Fruit fly (Drosophila melanogaster) whole organism, embryonic: ENCODE data around the gene Vlet.

Experiments used
- ATbp ChIP-seq: fragments of 200-800 bp; sonication (Bioruptor generic); optimal IDR thresholded peaks from 2 replicates; lab custom pipeline; 2017; ENCODE audit warnings: missing biosample characterization, mild to moderate bottlenecking, missing genetic modification characterization, missing genetic modification reagents
- Atf3 ChIP-seq: fragments of 200-800 bp; sonication (Bioruptor generic); optimal IDR thresholded peaks from 3 replicates; lab custom pipeline; 2016; ENCODE audit warnings: missing biosample characterization, missing genetic modification characterization
- Atf6 ChIP-seq: fragments of 200-800 bp; sonication (Bioruptor generic); IDR thresholded peaks from 2 replicates; pipeline ENCODE4 v1.3.6; 2022; ENCODE audit warnings: missing biosample characterization, missing genetic modification characterization
- C15 ChIP-seq: fragments of 200-800 bp; sonication (Bioruptor generic); IDR thresholded peaks from 3 replicates; pipeline ENCODE4 v1.3.6; 2022; ENCODE audit warnings: missing biosample characterization, missing genetic modification characterization
- CG10565 ChIP-seq: fragments of 200-800 bp; sonication (Bioruptor generic); optimal IDR thresholded peaks from 3 replicates; lab custom pipeline; 2016; ENCODE audit warnings: missing biosample characterization, mild to moderate bottlenecking, missing genetic modification characterization
- CG11696 ChIP-seq: fragments of 200-800 bp; sonication (Bioruptor generic); IDR thresholded peaks from 2 replicates; pipeline ENCODE4 v1.3.6; 2022; ENCODE audit warnings: missing biosample characterization, missing genetic modification characterization
- CG12071 ChIP-seq: fragments of 200-800 bp; sonication (Bioruptor generic); optimal IDR thresholded peaks from 3 replicates; lab custom pipeline; 2018; ENCODE audit warnings: missing biosample characterization, mild to moderate bottlenecking, missing genetic modification characterization
- CG12219 ChIP-seq: fragments of 200-800 bp; sonication (Bioruptor generic); optimal IDR thresholded peaks from 3 replicates; lab custom pipeline; 2018; ENCODE audit warnings: missing biosample characterization, mild to moderate bottlenecking, missing genetic modification characterization
- CG13296 ChIP-seq: fragments of 200-800 bp; sonication (Bioruptor generic); optimal IDR thresholded peaks from 3 replicates; lab custom pipeline; 2018; ENCODE audit warnings: missing biosample characterization, mild to moderate bottlenecking, missing genetic modification characterization
- CG13775 ChIP-seq: fragments of 200-800 bp; sonication (Bioruptor generic); optimal IDR thresholded peaks from 3 replicates; lab custom pipeline; 2017; ENCODE audit warnings: missing biosample characterization, mild to moderate bottlenecking, missing genetic modification characterization
- CG14965 ChIP-seq: fragments of 200-800 bp; sonication (Bioruptor generic); optimal IDR thresholded peaks from 2 replicates; lab custom pipeline; 2016; ENCODE audit warnings: missing biosample characterization, missing genetic modification characterization, borderline replicate concordance
- CG15514 ChIP-seq: fragments of 200-800 bp; sonication (Bioruptor generic); optimal IDR thresholded peaks from 3 replicates; lab custom pipeline; 2017; ENCODE audit warnings: missing biosample characterization, missing genetic modification characterization, mild to moderate bottlenecking, moderate library complexity, missing genetic modification reagents
- CG17328 ChIP-seq: fragments of 200-800 bp; sonication (Bioruptor generic); IDR thresholded peaks from 2 replicates; pipeline ENCODE4 v1.3.6; 2022; ENCODE audit warnings: missing biosample characterization, missing genetic modification characterization
- CG1832 ChIP-seq: fragments of 200-800 bp; sonication (Bioruptor generic); optimal IDR thresholded peaks from 2 replicates; lab custom pipeline; 2017; ENCODE audit warnings: missing biosample characterization, mild to moderate bottlenecking, missing genetic modification characterization, inconsistent platforms
- CG2120 ChIP-seq: fragments of 200-800 bp; sonication (Bioruptor generic); optimal IDR thresholded peaks from 3 replicates; lab custom pipeline; 2016; ENCODE audit warnings: missing biosample characterization, missing genetic modification characterization
- CG2875 ChIP-seq: fragments of 200-800 bp; sonication (Bioruptor generic); optimal IDR thresholded peaks from 2 replicates; lab custom pipeline; 2017; ENCODE audit warnings: missing biosample characterization, mild to moderate bottlenecking, missing genetic modification characterization, missing genetic modification reagents
- CG30403 ChIP-seq: fragments of 200-800 bp; sonication (Bioruptor generic); optimal IDR thresholded peaks from 3 replicates; lab custom pipeline; 2016; ENCODE audit warnings: missing biosample characterization, missing genetic modification characterization
- CG34376 ChIP-seq: fragments of 200-800 bp; sonication (Bioruptor generic); optimal IDR thresholded peaks from 2 replicates; lab custom pipeline; 2018; ENCODE audit warnings: missing biosample characterization, mild to moderate bottlenecking, missing genetic modification characterization
- CG6175 ChIP-seq: fragments of 200-800 bp; sonication (Bioruptor generic); IDR thresholded peaks from 3 replicates; pipeline ENCODE4 v1.3.6; 2022; ENCODE audit warnings: missing biosample characterization, missing genetic modification characterization
- CG7372 ChIP-seq: fragments of 200-800 bp; sonication (Bioruptor generic); IDR thresholded peaks from 2 replicates; pipeline ENCODE4 v1.3.6; 2022; ENCODE audit warnings: missing biosample characterization, missing genetic modification characterization
- CG8478 ChIP-seq: fragments of >200 bp; optimal IDR thresholded peaks from 2 replicates; lab custom pipeline; 2018
- CG9876 ChIP-seq: fragments of 200-800 bp; sonication (Bioruptor generic); optimal IDR thresholded peaks from 2 replicates; lab custom pipeline; 2016; ENCODE audit warnings: missing biosample characterization, missing genetic modification characterization
- CG9932 ChIP-seq: fragments of 200-800 bp; sonication (Bioruptor generic); IDR thresholded peaks from 2 replicates; pipeline ENCODE4 v1.3.6; 2022; ENCODE audit warnings: missing biosample characterization, missing genetic modification characterization
- Chrac-16 ChIP-seq: fragments of 200-800 bp; sonication (Bioruptor generic); optimal IDR thresholded peaks from 3 replicates; lab custom pipeline; 2016; ENCODE audit warnings: missing biosample characterization, missing genetic modification characterization
- CkIIα-i1 ChIP-seq: fragments of 200-800 bp; sonication (Bioruptor generic); IDR thresholded peaks from 2 replicates; pipeline ENCODE4 v1.3.6; 2022; ENCODE audit warnings: missing biosample characterization, missing genetic modification characterization
- D19B ChIP-seq: fragments of 200-800 bp; sonication (Bioruptor generic); optimal IDR thresholded peaks from 2 replicates; lab custom pipeline; 2017; ENCODE audit warnings: missing biosample characterization, mild to moderate bottlenecking, missing genetic modification characterization
- Dref ChIP-seq: fragments of 200-800 bp; sonication (Bioruptor generic); IDR thresholded peaks from 2 replicates; pipeline ENCODE4 v1.3.6; 2022; ENCODE audit warnings: missing biosample characterization, missing genetic modification characterization
- ERR ChIP-seq: fragments of 200-800 bp; sonication (Bioruptor generic); optimal IDR thresholded peaks from 2 replicates; lab custom pipeline; 2016; ENCODE audit warnings: missing biosample characterization, missing genetic modification characterization
- GATAe ChIP-seq: fragments of 200-800 bp; sonication (Bioruptor generic); conservative IDR thresholded peaks from 2 replicates; pipeline ENCODE4 v1.3.6; 2022; ENCODE audit warnings: missing biosample characterization, missing genetic modification characterization
- HLH3B ChIP-seq: fragments of 200-800 bp; sonication (Bioruptor generic); IDR thresholded peaks from 2 replicates; pipeline ENCODE4 v1.3.6; 2022; ENCODE audit warnings: missing biosample characterization, missing genetic modification characterization
- HmgZ ChIP-seq: fragments of 200-800 bp; sonication (Bioruptor generic); optimal IDR thresholded peaks from 2 replicates; lab custom pipeline; 2018; ENCODE audit warnings: missing biosample characterization, mild to moderate bottlenecking, missing genetic modification characterization
- Max ChIP-seq: fragments of 200-800 bp; sonication (Bioruptor generic); optimal IDR thresholded peaks from 2 replicates; lab custom pipeline; 2016; ENCODE audit warnings: missing biosample characterization, mild to moderate bottlenecking, missing genetic modification characterization
- NfI ChIP-seq: fragments of 200-800 bp; sonication (Bioruptor generic); optimal IDR thresholded peaks from 3 replicates; lab custom pipeline; 2018; ENCODE audit warnings: missing biosample characterization, mild to moderate bottlenecking, missing genetic modification characterization, moderate library complexity
- Scr ChIP-seq: fragments of 200-800 bp; sonication (Bioruptor generic); IDR thresholded peaks from 2 replicates; pipeline ENCODE4 v1.3.6; 2022; ENCODE audit warnings: missing biosample characterization, missing genetic modification characterization; ENCODE audit not compliant: partially characterized antibody
- Ssrp ChIP-seq: fragments of 200-800 bp; sonication (Bioruptor generic); optimal IDR thresholded peaks from 2 replicates; lab custom pipeline; 2018; ENCODE audit warnings: missing biosample characterization, mild to moderate bottlenecking, missing genetic modification characterization, moderate library complexity
- Vsx1 ChIP-seq: fragments of 200-800 bp; sonication (Bioruptor generic); optimal IDR thresholded peaks from 2 replicates; lab custom pipeline; 2017; ENCODE audit warnings: missing biosample characterization, mild to moderate bottlenecking, missing genetic modification characterization, missing genetic modification reagents
- Xbp1 ChIP-seq: fragments of 200-800 bp; sonication (Bioruptor generic); optimal IDR thresholded peaks from 3 replicates; lab custom pipeline; 2016; ENCODE audit warnings: missing biosample characterization, mild to moderate bottlenecking, missing genetic modification characterization
- bab2 ChIP-seq: fragments of 200-800 bp; sonication (Bioruptor generic); optimal IDR thresholded peaks from 2 replicates; lab custom pipeline; 2016; ENCODE audit warnings: missing biosample characterization, missing genetic modification characterization
- fd3F ChIP-seq: fragments of 200-800 bp; sonication (Bioruptor generic); optimal IDR thresholded peaks from 2 replicates; lab custom pipeline; 2018; ENCODE audit warnings: missing biosample characterization, mild to moderate bottlenecking, missing genetic modification characterization, moderate library complexity
- gsb ChIP-seq: fragments of 200-800 bp; sonication (Bioruptor generic); IDR thresholded peaks from 2 replicates; pipeline ENCODE4 v1.3.6; 2022; ENCODE audit warnings: missing biosample characterization, missing genetic modification characterization
- hbn ChIP-seq: fragments of 200-800 bp; sonication (Bioruptor generic); IDR thresholded peaks from 2 replicates; pipeline ENCODE4 v1.3.6; 2022; ENCODE audit warnings: missing biosample characterization, missing genetic modification characterization; ENCODE audit not compliant: partially characterized antibody
- her ChIP-seq: fragments of 200-800 bp; sonication (Bioruptor generic); optimal IDR thresholded peaks from 2 replicates; lab custom pipeline; 2016; ENCODE audit warnings: missing biosample characterization, missing genetic modification characterization
- pho ChIP-seq: fragments of 200-800 bp; sonication (Bioruptor generic); optimal IDR thresholded peaks from 2 replicates; lab custom pipeline; 2016; ENCODE audit warnings: missing biosample characterization, missing genetic modification characterization
- pros ChIP-seq: fragments of 200-800 bp; sonication (Bioruptor generic); optimal IDR thresholded peaks from 3 replicates; lab custom pipeline; 2019; ENCODE audit warnings: missing biosample characterization, mild to moderate bottlenecking, missing genetic modification characterization, moderate library complexity
- ranshi ChIP-seq: fragments of 200-800 bp; sonication (Bioruptor generic); IDR thresholded peaks from 2 replicates; pipeline ENCODE4 v1.3.6; 2022; ENCODE audit warnings: missing biosample characterization, missing genetic modification characterization
- sna ChIP-seq: fragments of 200-800 bp; sonication (Bioruptor generic); IDR thresholded peaks from 2 replicates; pipeline ENCODE4 v1.3.6; 2022; ENCODE audit warnings: missing biosample characterization, missing genetic modification characterization; ENCODE audit not compliant: partially characterized antibody
- tio ChIP-seq: fragments of 200-800 bp; sonication (Bioruptor generic); optimal IDR thresholded peaks from 2 replicates; lab custom pipeline; 2017; ENCODE audit warnings: missing biosample characterization, missing genetic modification characterization, inconsistent platforms
- ttk ChIP-seq: fragments of 200-800 bp; sonication (Bioruptor generic); IDR thresholded peaks from 2 replicates; pipeline ENCODE4 v2.1.2; 2022; ENCODE audit warnings: missing biosample characterization, missing genetic modification characterization
- usp ChIP-seq: fragments of >200 bp; optimal IDR thresholded peaks from 2 replicates; lab custom pipeline; 2017; ENCODE audit warnings: missing biosample characterization, missing genetic modification characterization
- vfl ChIP-seq: fragments of 200-800 bp; sonication (Bioruptor generic); optimal IDR thresholded peaks from 2 replicates; lab custom pipeline; 2016; ENCODE audit warnings: missing biosample characterization, missing genetic modification characterization

Vlet gene

DNA sequence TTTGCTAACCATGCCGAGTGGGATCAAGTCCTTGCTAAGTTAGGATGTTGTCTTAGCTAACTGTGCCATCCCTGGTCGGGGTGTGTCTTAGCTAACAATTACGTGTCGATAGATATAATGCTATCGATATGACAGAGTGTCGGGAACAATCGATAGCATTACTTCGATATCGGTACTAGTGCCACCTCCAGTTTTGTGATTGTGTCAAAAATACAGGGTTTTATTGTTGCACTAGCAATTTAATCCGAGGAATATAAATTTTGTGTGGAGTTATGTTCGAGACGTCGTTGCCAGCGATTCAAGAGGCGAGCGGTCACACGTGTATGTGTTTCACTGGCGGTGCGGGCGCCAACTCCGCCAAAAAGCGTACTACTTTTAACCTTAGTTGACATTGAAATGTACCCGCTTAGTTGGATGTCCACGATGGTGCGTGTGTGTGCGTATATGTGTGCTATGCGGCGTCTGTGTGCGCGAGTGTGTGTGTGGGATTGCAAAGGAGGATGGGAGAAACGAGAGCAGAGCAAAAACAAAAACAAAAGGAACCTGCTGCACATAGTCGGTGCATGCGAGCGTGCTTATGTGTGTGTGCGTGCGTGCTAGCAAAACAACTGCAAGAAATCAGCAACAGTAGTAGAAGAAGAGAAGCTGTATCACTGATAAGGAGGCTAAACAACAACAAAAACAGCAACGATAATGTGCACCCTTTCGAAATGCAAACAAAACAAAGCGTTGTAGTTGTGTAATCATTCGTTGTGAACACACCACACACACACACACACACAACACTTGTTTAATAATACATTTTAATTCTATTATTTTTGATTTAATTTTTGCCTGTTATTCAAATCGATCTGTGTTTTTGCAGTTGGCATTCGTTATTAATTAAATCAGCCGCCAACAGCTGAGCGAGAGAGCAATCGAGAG lies 16.8 kb upstream of the Vlet start, which contains the start of gene PhKgamma (continued):
- TF ChIP-seq CG2875 (GFP tag; lab: Kevin White, UChicago) (no peak), ttk (GFP tag; lab: Robert Waterston, UW) (peak; percentile 36; the same call in 1 of the 2 replicates), CG17328 (GFP tag; lab: Robert Waterston, UW) (no peak), Vsx1 (GFP tag; lab: Kevin White, UChicago) (no peak), Scr (peak; percentile 89), CG6175 (GFP tag; lab: Robert Waterston, UW) (no peak), CG12071 (no peak), ERR (GFP tag; lab: Kevin White, UChicago) (peak; percentile 99), tio (no peak), CG34376 (GFP tag; lab: Kevin White, UChicago) (peak; percentile 60), Xbp1 (GFP tag; lab: Kevin White, UChicago) (peak; percentile 99), CG13296 (no peak), gsb (GFP tag; lab: Robert Waterston, UW) (no peak), pros (GFP tag; lab: Kevin White, UChicago) (no peak), CG14965 (GFP tag; lab: Kevin White, UChicago) (no peak), CG9932 (GFP tag; lab: Robert Waterston, UW) (no peak; the same call in 1 of the 2 replicates), CG30403 (GFP tag; lab: Kevin White, UChicago) (peak; percentile 13), GATAe (no peak), ranshi (GFP tag; lab: Robert Waterston, UW) (no peak), HmgZ (peak; percentile 78), CG12219 (GFP tag; lab: Kevin White, UChicago) (no peak), Max (no peak), hbn (peak; percentile 86), fd3F (GFP tag; lab: Kevin White, UChicago) (no peak), ATbp (GFP tag; lab: Kevin White, UChicago) (no peak), CG9876 (GFP tag; lab: Kevin White, UChicago) (no peak), sna (GFP tag; lab: Robert Waterston, UW) (peak; percentile 86), pho (peak; percentile 56), NfI (GFP tag; lab: Kevin White, UChicago) (no peak), bab2 (GFP tag; lab: Kevin White, UChicago) (no peak), vfl (GFP tag; lab: Kevin White, UChicago) (no peak), Atf6 (GFP tag; lab: Robert Waterston, UW) (no peak), C15 (GFP tag; lab: Robert Waterston, UW) (no peak), CG2120 (GFP tag; lab: Kevin White, UChicago) (peak; percentile 46), CkIIα-i1 (GFP tag; lab: Robert Waterston, UW) (no peak), CG15514 (peak; percentile 92), CG8478 (lab: Kevin White, UChicago) (peak; percentile 59), Dref (peak; percentile 98), D19B (no peak), Ssrp (tag; lab: Kevin White, UChicago) (no peak), CG11696 (GFP tag; lab: Robert Waterston, UW) (no peak), Atf3 (GFP tag; lab: Kevin White, UChicago) (no peak), Chrac-16 (GFP tag; lab: Kevin White, UChicago) (no peak), HLH3B (GFP tag; lab: Robert Waterston, UW) (no peak), CG7372 (GFP tag; lab: Robert Waterston, UW) (no peak), CG1832 (GFP tag; lab: Kevin White, UChicago) (no peak), CG10565 (no peak), her (GFP tag; lab: Kevin White, UChicago) (peak; percentile 19), CG13775 (no peak), usp (GFP tag; lab: Kevin White, UChicago) (no peak)
